Fruit fly (Drosophila melanogaster) S2 (cell line): ENCODE data around the gene CG3513.

Experiments used
- CG8478 ChIP-seq: fragments of >200 bp; optimal IDR thresholded peaks from 2 replicates; lab custom pipeline; 2018
- CTCF ChIP-seq, 2 experiments: fragments of >200 bp; optimal IDR thresholded peaks; 2 replicates each; lab custom pipeline; 2018

dm6 chr2L:3648173-3648972, 44.6 kb downstream of the CG3513 start:
- TF ChIP-seq CTCF (optimal IDR thresholded peaks at IDR 0.05; lab: Kevin White, UChicago) (no peak), CG8478 (lab: Kevin White, UChicago) (no peak)
